Worm (Caenorhabditis elegans) whole organism, midembryonic: ENCODE data around the gene D1086.11.

Experiments used
- T22C8.4 ChIP-seq: fragments of 200-800 bp; sonication (Bioruptor generic); IDR thresholded peaks from 2 replicates; pipeline ENCODE4 v1.3.6; 2022; ENCODE audit warnings: missing genetic modification characterization, missing compliant biosample characterization
- cog-1 ChIP-seq: sonication (generic microtip); optimal IDR thresholded peaks from 2 replicates; lab custom pipeline; 2016; ENCODE audit warnings: missing genetic modification characterization, missing compliant biosample characterization
- flt-1 ChIP-seq: fragments of 200-800 bp; sonication (Bioruptor generic); IDR thresholded peaks from 2 replicates; pipeline ENCODE4 v1.3.6; 2022; ENCODE audit warnings: missing genetic modification characterization, missing compliant biosample characterization
- klf-2 ChIP-seq: fragments of 200-800 bp; sonication (Bioruptor generic); conservative IDR thresholded peaks from 2 replicates; pipeline ENCODE4 v1.3.6; 2022; ENCODE audit warnings: missing genetic modification reagents, missing genetic modification characterization, missing compliant biosample characterization
- med-1 ChIP-seq: sonication (generic microtip); optimal IDR thresholded peaks from 2 replicates; lab custom pipeline; 2017; ENCODE audit warnings: missing genetic modification characterization, mild to moderate bottlenecking, missing compliant biosample characterization, antibody characterized with exemption, missing genetic modification reagents; ENCODE audit not compliant: insufficient read depth
- ref-1 ChIP-seq: fragments of 200-800 bp; sonication (Bioruptor generic); conservative IDR thresholded peaks from 2 replicates; pipeline ENCODE4 v1.3.6; 2022; ENCODE audit warnings: missing genetic modification reagents, missing genetic modification characterization, missing compliant biosample characterization
- tab-1 ChIP-seq: fragments of 200-800 bp; sonication (Bioruptor generic); IDR thresholded peaks from 2 replicates; pipeline ENCODE4 v1.3.6; 2022; ENCODE audit warnings: missing genetic modification characterization, missing compliant biosample characterization
- ztf-23 ChIP-seq: fragments of 200-800 bp; sonication (Bioruptor generic); IDR thresholded peaks from 2 replicates; pipeline ENCODE4 v1.3.6; 2022; ENCODE audit warnings: missing genetic modification reagents, missing genetic modification characterization, missing compliant biosample characterization
- ztf-29 ChIP-seq: fragments of 200-800 bp; sonication (Bioruptor generic); IDR thresholded peaks from 2 replicates; pipeline ENCODE4 v1.3.6; 2022; ENCODE audit warnings: missing genetic modification reagents, missing genetic modification characterization, missing compliant biosample characterization

D1086.11 gene

DNA sequence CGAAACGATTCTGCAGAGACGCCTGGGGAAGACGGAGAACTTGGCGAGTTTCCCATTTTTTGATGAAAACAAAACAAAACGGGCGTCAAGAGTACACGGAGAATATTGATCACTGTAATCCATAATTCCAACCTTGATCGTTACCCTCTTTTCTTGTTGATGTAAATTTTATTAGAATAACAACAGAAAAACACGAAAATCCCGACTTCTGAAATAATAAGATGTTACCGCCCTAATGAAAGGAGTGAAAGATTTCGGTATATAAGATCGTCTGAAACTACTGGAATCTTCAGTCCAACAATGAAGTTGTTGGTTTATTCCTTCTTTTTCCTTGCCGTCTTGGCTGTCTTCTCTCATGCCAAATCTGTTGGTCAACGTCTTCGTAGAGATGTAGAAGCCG, 29.7 kb downstream of the D1086.11 start, which contains the start of gene D1086.9:
TSS of gene D1086.9 (plus strand) at position 301 of the 400 bp plus-strand sequence.
- TF ChIP-seq T22C8.4 (GFP tag; lab: Robert Waterston, UW), result no peak
- TF ChIP-seq tab-1 (GFP tag; lab: Robert Waterston, UW), result no peak
- TF ChIP-seq ref-1 (GFP tag; lab: Robert Waterston, UW), result no peak
- TF ChIP-seq klf-2 (GFP tag; lab: Robert Waterston, UW), result no peak

- TF ChIP-seq ztf-23 (GFP tag; lab: Robert Waterston, UW) (no peak), flt-1 (GFP tag; lab: Robert Waterston, UW) (no peak), ztf-29 (GFP tag; lab: Robert Waterston, UW) (no peak), cog-1 (no peak), ref-1 (GFP tag; lab: Robert Waterston, UW) (no peak), tab-1 (GFP tag; lab: Robert Waterston, UW) (no peak), T22C8.4 (GFP tag; lab: Robert Waterston, UW) (no peak), med-1 (GFP tag; lab: Kevin White, UChicago) (no peak), klf-2 (GFP tag; lab: Robert Waterston, UW) (no peak)
Measured at ce11 chrV:14107511-14107910, 33.3 kb downstream of the D1086.11 start, which contains the start of gene H39E23.3. Gene H39E23.3, plus strand, starts transcription at chrV:14107811.

- TF ChIP-seq klf-2 (GFP tag; lab: Robert Waterston, UW), result no peak
- TF ChIP-seq flt-1 (GFP tag; lab: Robert Waterston, UW), result no peak
- no peak for TF ChIP-seq ref-1 (GFP tag; lab: Robert Waterston, UW)
- no peak for TF ChIP-seq T22C8.4 (GFP tag; lab: Robert Waterston, UW)
- TF ChIP-seq ztf-29 (GFP tag; lab: Robert Waterston, UW), result no peak
- TF ChIP-seq ztf-23 (GFP tag; lab: Robert Waterston, UW), result no peak
- TF ChIP-seq tab-1 (GFP tag; lab: Robert Waterston, UW), result no peak
- no peak for TF ChIP-seq med-1 (GFP tag; lab: Kevin White, UChicago)
- no peak for TF ChIP-seq cog-1
Measured at ce11 chrV:14110042-14110441, 35.8 kb downstream of the D1086.11 start, which contains the start of gene H39E23.2. Gene H39E23.2, plus strand, starts transcription at chrV:14110342.

- TF ChIP-seq klf-2 (GFP tag; lab: Robert Waterston, UW), result no peak
- TF ChIP-seq tab-1 (GFP tag; lab: Robert Waterston, UW), result no peak
- TF ChIP-seq ztf-23 (GFP tag; lab: Robert Waterston, UW), result no peak
- TF ChIP-seq cog-1, result no peak
- no peak for TF ChIP-seq med-1 (GFP tag; lab: Kevin White, UChicago)
- no peak for TF ChIP-seq ref-1 (GFP tag; lab: Robert Waterston, UW)
- no peak for TF ChIP-seq flt-1 (GFP tag; lab: Robert Waterston, UW)
- TF ChIP-seq T22C8.4 (GFP tag; lab: Robert Waterston, UW), result no peak
- TF ChIP-seq ztf-29 (GFP tag; lab: Robert Waterston, UW), result no peak
Measured at ce11 chrV:14120674-14121073, 46.4 kb downstream of the D1086.11 start.

ce11 chrV:14123176-14123575, 48.9 kb downstream of the D1086.11 start:
- no peak for TF ChIP-seq ref-1 (GFP tag; lab: Robert Waterston, UW)
- no peak for TF ChIP-seq klf-2 (GFP tag; lab: Robert Waterston, UW)
- no peak for TF ChIP-seq cog-1
- TF ChIP-seq ztf-23 (GFP tag; lab: Robert Waterston, UW), result no peak
- no peak for TF ChIP-seq flt-1 (GFP tag; lab: Robert Waterston, UW)
- no peak for TF ChIP-seq med-1 (GFP tag; lab: Kevin White, UChicago)
- no peak for TF ChIP-seq tab-1 (GFP tag; lab: Robert Waterston, UW)
- no peak for TF ChIP-seq ztf-29 (GFP tag; lab: Robert Waterston, UW)
- no peak for TF ChIP-seq T22C8.4 (GFP tag; lab: Robert Waterston, UW)

DNA sequence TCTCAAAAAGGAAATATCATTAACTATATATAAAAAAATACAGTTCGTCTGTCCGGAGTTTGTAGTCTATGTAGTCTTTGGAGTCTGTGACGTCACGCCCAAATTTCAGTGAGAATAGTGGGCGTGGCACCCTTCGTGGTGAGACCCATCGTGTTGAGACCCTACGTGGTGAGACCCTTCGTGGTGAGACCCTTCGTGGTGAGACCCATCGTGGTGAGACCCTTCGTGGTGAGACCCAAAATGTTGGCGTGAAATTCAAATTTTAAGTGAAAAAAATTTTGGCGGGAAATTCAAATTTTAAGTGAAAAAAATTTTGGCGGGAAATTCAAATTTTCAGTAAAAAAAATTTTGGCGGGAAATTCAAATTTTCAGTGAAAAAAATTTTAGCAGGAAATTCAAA, 49.9 kb downstream of the D1086.11 start:
- 0 out of 2 replicates have a peak, but pooled peaks have one; percentile 14 for TF ChIP-seq ztf-23 (GFP tag; lab: Robert Waterston, UW)
